Worm (Caenorhabditis elegans) whole organism, L4/young adult: Measurements from ENCODE around the gene T09B9.5.

Experiments
- W03F9.2 ChIP-seq: fragments of 150-350 bp; optimal IDR thresholded peaks from 2 replicates; lab custom pipeline; 2014; ENCODE audit warnings: missing biosample characterization, missing genetic modification characterization
- dao-5 ChIP-seq: sonication (generic microtip); optimal IDR thresholded peaks from 2 replicates; lab custom pipeline; 2016; ENCODE audit warnings: missing genotype, missing genetic modification characterization, moderate library complexity, missing compliant biosample characterization
- him-1 ChIP-seq: sonication (generic microtip); optimal IDR thresholded peaks from 2 replicates; lab custom pipeline; 2016; ENCODE audit warnings: missing genotype, missing genetic modification reagents, missing genetic modification characterization, missing compliant biosample characterization

- no peak for TF ChIP-seq dao-5
- no peak for TF ChIP-seq W03F9.2 (tag; lab: Kevin White, UChicago)
- no peak for TF ChIP-seq him-1
Observed at ce11 chrX:9822173-9822572, 44.6 kb downstream of the T09B9.5 start, which contains the start of gene dpy-22.
